Fruit fly (Drosophila melanogaster): ENCODE results near the gene CG18823.

CG18823 gene

DNA sequence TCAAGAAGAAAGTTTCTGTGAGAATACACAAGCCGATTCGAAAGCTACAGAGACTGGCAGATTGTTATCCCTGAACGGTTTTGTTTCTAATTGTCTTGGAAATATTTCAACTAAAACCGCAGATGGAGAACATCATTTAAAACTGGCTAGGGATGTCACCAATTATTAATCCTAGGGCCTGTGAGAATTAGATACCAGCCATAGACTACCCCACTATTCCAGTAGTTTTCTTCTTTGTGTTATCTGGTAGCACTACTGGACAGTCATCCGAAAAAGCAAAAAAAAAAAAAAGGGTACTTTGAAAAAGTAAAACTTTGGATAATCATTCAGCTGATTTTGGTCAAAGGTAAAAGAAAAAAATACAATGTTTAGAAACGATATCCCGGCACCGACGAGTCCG, at the start of gene CG18823:
Gene CG18823, plus strand, starts transcription at position 301 of the 400 bp plus-strand sequence.
- TF ChIP-seq h (optimal IDR thresholded peaks at IDR 0.05) (no peak), ttk (optimal IDR thresholded peaks at IDR 0.05) (no peak), insv (optimal IDR thresholded peaks at IDR 0.05) (no peak), psq (optimal IDR thresholded peaks at IDR 0.05) (no peak), Sin3A (optimal IDR thresholded peaks at IDR 0.05) (no peak), Myc (optimal IDR thresholded peaks at IDR 0.05) (no peak)

DNA sequence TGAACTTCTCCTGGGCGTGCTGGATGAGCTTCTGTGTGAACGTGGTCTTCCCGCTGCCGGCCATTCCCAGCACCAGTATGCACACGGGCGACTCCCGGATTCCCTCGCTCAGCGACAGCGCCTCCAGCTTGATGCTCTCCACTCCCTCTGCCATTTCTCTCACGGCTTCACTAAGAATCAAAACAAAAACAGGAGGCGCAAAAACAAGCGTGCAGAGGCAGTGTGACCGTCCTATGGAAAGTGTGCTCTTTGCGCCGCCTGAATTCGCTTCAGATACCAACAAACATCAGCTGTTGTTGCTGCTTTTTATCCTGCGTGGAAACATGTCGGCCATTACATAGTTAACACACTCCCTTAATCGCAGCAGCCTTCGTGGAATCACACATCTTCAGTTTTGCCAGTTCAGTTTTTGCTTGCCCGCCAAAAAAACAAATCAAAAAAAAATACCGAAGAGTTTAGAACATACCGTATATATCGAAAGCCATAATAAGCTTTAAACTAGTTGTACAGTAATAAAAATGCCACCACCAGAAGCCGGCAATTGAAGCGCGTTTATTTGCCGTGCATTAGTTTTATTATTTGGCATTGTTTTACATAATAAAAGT, 49.6 kb upstream of the CG18823 start, which contains the start of the genes CG3704 and mus81:
Gene CG3704, minus strand, starts transcription at position 226 of the 605 bp plus-strand sequence.
Gene mus81, plus strand, starts transcription at position 496 of the 605 bp plus-strand sequence.
- TF ChIP-seq ttk (optimal IDR thresholded peaks at IDR 0.05), result no peak
- no peak for TF ChIP-seq psq (optimal IDR thresholded peaks at IDR 0.05)
- no peak for TF ChIP-seq Myc (optimal IDR thresholded peaks at IDR 0.05)
- no peak for TF ChIP-seq h (optimal IDR thresholded peaks at IDR 0.05)
- TF ChIP-seq Sin3A (optimal IDR thresholded peaks at IDR 0.05), result no peak
- no peak for TF ChIP-seq insv (optimal IDR thresholded peaks at IDR 0.05)

DNA sequence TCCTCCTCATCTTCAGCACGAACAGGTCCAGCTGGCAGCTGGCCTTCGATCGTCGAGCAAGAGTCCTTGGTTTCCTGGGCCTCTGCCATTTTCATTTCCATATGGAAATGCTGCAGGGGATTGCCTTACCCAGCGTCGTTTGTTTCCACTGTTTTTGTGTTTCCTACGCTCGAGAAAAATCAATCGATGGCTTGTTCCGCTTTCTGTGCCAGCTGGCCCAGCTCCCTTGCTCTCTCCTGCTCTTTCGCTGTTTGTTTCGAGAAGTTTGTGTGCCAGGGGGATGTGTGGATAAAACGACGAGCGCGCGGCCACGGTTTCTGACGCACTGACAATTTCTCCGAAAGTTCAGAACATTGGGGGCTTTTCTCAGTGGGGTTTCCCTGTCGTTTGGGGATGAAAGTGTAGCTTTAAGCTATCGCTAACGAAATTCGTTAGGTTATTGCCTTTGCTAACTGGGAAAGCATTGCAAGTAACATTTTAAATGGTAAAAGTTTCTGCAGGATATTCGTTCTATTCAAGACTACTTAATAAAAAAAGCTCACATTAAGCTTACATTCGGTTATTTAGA, 44.8 kb upstream of the CG18823 start, which contains the start of gene CG3703:
Gene CG3703, minus strand, starts transcription at position 328 of the 568 bp plus-strand sequence.
- TF ChIP-seq insv (optimal IDR thresholded peaks at IDR 0.05) (no peak), psq (optimal IDR thresholded peaks at IDR 0.05) (no peak), Myc (optimal IDR thresholded peaks at IDR 0.05) (no peak), ttk (optimal IDR thresholded peaks at IDR 0.05) (no peak), Sin3A (optimal IDR thresholded peaks at IDR 0.05) (no peak), h (optimal IDR thresholded peaks at IDR 0.05) (no peak)

DNA sequence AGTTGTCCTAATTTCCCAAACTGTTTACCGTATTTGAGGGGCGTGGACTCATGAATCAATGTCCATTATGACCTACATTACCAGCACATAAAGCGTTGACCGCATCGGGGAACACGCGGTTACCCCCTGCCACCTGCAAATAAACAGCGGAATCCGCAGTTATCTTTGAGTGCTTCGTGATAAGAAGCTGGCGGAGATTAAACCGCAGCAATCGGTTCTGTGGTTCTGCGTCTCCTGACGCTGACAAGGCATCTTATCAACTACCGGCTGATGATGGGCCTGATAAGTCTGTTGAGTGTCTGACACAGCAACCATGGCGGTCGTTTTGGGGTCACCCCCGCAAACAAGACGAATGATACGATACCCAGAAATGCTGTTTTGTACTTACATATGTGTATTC, 44.2 kb upstream of the CG18823 start:
- TF ChIP-seq h (optimal IDR thresholded peaks at IDR 0.05), result no peak
- TF ChIP-seq Sin3A (optimal IDR thresholded peaks at IDR 0.05), result no peak
- TF ChIP-seq ttk (optimal IDR thresholded peaks at IDR 0.05), result no peak
- TF ChIP-seq Myc (optimal IDR thresholded peaks at IDR 0.05), result no peak
- TF ChIP-seq psq (optimal IDR thresholded peaks at IDR 0.05), result no peak
- TF ChIP-seq insv (optimal IDR thresholded peaks at IDR 0.05), result no peak

DNA sequence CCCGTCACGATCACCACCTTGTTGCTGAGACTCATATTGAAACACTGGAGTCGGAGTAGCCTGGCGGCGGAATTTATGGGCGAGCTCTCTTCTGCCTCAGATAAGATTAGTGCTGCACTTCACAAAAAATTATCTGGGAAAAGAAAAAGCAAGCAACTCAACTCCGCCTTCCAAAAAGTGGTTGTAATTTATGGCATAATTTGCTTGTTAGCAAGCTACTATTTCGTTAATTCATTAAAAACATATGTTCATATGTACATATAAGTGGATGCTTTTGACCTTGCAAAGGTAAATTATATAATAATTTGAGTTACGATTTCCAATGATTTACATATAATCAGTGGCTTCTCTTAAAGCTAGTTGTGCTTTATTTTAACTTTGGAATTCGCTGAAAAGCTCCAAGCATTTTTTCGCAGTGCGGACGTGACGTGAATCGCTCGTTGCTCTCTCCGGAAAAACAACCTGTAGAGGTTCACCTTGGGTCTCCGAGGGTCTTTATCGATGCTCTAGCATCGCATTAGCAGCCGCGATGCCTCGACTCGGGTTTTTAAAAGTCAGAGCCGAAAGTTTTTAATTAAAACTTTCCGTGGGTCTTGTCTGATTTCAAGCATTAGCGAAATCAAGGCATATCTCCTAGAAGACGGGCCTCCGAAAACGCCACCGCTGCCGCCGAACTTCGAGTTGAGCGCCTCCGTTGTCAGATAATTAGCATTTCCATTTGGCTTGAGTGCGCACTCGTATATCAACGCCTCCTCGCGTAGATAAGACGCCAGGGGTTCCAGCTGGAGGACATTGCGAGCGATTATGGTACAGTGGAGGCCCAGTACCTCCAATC, 42.7 kb upstream of the CG18823 start, which contains the start of gene CG3699:
Gene CG3699, minus strand, starts transcription at position 51 of the 835 bp plus-strand sequence.
- TF ChIP-seq Myc (optimal IDR thresholded peaks at IDR 0.05) (no peak), psq (optimal IDR thresholded peaks at IDR 0.05) (no peak), insv (optimal IDR thresholded peaks at IDR 0.05) (no peak), h (optimal IDR thresholded peaks at IDR 0.05) (no peak)

DNA sequence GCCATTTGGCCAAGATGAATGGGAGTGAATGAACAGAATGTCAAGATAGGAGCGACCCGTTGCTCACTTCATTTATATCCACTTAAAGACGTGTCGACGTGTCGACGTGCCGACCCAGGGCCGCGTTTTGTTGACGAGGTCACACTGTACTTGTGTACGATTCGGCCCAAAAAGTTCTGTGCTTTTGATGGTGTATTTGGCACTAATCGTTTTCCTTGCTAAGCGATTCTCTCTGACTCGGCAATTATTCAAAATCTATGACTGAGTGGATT, 42.1 kb upstream of the CG18823 start:
- TF ChIP-seq h (optimal IDR thresholded peaks at IDR 0.05), result no peak
- no peak for TF ChIP-seq Sin3A (optimal IDR thresholded peaks at IDR 0.05)
- TF ChIP-seq psq (optimal IDR thresholded peaks at IDR 0.05), result no peak
- TF ChIP-seq ttk (optimal IDR thresholded peaks at IDR 0.05), result no peak
- no peak for TF ChIP-seq insv (optimal IDR thresholded peaks at IDR 0.05)
- no peak for TF ChIP-seq Myc (optimal IDR thresholded peaks at IDR 0.05)

DNA sequence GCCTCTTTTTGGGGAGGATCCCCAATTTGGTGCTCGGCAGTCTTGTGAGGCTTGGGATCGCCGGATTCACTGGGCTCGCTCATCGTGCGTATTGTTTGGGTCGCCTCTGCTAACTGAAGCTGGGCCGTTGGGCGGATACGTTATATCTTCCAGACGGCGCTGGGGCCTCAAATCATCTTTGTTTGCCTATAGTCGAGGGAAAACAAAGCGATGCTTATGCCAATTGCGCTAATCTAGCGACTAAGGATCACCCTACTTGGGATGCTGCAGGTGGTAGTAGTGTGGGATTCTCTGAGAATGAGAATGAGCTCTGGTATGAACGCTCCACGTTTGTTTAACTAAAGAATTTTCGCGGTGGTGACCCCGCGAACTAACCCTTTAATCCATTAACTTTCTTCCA, 38.5 kb upstream of the CG18823 start, which contains the start of gene CG3690:
Gene CG3690, minus strand, starts transcription at position 101 of the 400 bp plus-strand sequence.
- TF ChIP-seq insv (optimal IDR thresholded peaks at IDR 0.05), result no peak

DNA sequence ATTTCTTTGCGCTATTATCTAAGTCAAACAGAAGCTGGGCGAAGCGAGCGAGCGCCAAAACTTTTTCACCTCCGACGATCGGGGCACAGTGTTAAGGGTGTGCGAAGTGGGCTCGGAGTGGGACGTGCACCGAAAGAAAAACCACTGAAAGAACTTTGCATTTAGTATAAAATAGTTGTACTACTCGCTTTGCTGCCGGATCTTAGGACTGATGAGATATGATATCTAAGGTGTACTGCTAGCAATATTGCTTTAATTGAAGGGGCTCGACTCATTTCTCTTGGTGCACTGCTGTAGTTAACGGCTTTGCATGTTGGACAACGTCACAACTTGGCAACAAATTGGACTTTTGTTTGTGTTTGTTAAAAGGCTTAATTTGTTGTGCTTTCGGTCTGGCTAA, 36.5 kb upstream of the CG18823 start:
- TF ChIP-seq psq (optimal IDR thresholded peaks at IDR 0.05) (no peak), Myc (optimal IDR thresholded peaks at IDR 0.05) (no peak), h (optimal IDR thresholded peaks at IDR 0.05) (no peak), Sin3A (optimal IDR thresholded peaks at IDR 0.05) (no peak), ttk (optimal IDR thresholded peaks at IDR 0.05) (no peak), insv (optimal IDR thresholded peaks at IDR 0.05) (no peak)

DNA sequence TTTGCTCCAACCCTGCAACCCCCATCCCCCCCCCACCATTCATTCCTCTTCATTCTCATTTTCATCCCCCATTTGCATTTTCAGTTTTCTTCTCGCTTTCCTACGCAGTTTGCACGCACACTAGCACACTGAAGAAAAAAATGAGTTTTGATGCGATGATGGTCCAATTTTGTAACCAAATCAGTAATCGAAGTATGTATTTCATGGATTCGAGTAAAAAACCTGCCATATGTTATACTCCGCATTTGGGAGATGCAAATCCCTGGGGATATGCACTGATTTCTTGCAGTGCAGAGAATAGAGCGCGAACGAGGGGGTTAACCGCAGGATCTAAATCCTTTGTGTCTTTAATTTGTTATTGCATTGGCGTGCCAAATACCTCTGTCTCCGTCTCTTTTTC, 34.4 kb upstream of the CG18823 start:
- TF ChIP-seq h (optimal IDR thresholded peaks at IDR 0.05) (no peak), Myc (optimal IDR thresholded peaks at IDR 0.05) (no peak), Sin3A (optimal IDR thresholded peaks at IDR 0.05) (no peak), insv (optimal IDR thresholded peaks at IDR 0.05) (no peak), ttk (optimal IDR thresholded peaks at IDR 0.05) (no peak), psq (optimal IDR thresholded peaks at IDR 0.05) (no peak)

DNA sequence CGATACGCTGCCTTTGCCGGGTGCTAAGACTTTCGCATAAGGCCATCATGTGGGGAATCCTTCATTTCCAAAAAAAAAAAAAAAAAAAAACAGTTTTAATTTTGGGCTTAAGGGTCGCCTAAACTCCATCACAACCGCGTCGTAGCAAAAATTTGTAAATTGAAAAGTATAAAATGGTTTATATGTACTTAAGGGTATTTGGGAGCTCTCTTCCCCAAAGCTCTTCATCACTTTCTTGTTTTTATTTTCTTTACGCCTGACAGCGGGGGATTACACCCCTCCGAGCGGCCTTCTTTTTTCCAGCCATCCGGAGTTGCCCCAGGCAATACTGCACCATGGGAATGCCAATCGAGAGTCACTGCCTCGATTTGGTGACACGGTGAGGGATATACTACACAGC, 26.3 kb upstream of the CG18823 start:
- no peak for TF ChIP-seq psq (optimal IDR thresholded peaks at IDR 0.05)

DNA sequence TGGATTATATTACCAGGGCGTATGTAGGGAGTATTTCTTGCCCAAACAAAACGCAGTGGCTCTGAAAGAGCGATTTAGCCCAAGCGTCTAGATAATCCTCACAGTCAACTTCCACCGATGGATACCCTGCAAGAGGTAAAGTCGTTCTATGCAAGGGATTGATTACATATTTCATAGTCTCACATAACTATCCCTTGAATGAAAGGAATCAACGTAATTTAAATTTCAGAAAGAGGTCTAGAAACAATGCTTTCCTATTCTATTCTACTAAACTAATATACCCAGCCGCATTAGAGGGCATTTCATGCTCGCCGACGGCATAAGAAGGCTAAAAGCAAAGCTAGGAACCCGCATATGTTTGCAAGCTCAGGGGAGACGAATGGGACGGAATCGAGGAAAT, 23.5 kb upstream of the CG18823 start:
- TF ChIP-seq psq (optimal IDR thresholded peaks at IDR 0.05), result no peak
- TF ChIP-seq Sin3A (optimal IDR thresholded peaks at IDR 0.05), result no peak
- no peak for TF ChIP-seq Myc (optimal IDR thresholded peaks at IDR 0.05)

DNA sequence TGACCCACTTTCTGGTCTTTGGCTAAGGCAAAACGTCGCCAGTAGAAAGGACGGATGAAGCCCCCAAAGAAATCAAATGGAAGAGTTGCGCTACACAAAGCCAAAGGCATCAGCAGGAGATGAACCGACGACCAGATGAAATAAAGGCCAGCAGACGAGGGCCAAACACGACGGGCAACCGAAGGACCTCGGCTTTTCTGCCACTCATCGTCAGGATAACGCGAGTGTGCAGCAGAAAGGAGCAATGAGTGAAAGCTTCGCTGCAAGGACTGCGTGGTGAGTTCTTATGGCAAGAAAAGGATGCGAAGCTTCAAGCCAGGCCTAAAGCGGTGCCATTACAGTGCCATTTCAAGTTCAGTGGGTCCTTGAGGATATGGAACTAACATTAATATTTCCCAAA, 4.4 kb upstream of the CG18823 start:
- TF ChIP-seq psq (optimal IDR thresholded peaks at IDR 0.05), result no peak
- no peak for TF ChIP-seq Sin3A (optimal IDR thresholded peaks at IDR 0.05)
- TF ChIP-seq h (optimal IDR thresholded peaks at IDR 0.05), result no peak
- no peak for TF ChIP-seq insv (optimal IDR thresholded peaks at IDR 0.05)
- no peak for TF ChIP-seq ttk (optimal IDR thresholded peaks at IDR 0.05)
- no peak for TF ChIP-seq Myc (optimal IDR thresholded peaks at IDR 0.05)

DNA sequence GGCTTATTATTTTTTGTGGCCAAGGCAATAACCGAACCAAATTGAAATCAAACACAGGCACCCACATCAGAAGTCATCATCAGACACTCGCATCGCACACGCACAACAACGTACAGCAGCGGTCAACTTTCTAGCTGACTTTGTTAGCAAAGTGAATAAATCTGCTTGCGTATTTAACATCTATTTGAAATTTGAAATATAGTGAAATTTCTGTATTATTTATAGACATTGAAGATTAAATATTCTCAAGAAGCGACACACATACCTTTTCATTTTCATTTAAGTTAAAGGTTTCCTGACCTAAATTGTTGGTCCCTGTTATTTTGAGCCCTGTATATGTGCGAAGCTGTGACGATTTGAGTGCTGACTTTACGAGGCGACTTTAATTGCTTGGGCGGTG, 8.6 kb downstream of the CG18823 start:
- no peak for TF ChIP-seq insv (optimal IDR thresholded peaks at IDR 0.05)
- TF ChIP-seq h (optimal IDR thresholded peaks at IDR 0.05), result no peak
- no peak for TF ChIP-seq psq (optimal IDR thresholded peaks at IDR 0.05)
- no peak for TF ChIP-seq ttk (optimal IDR thresholded peaks at IDR 0.05)
- TF ChIP-seq Myc (optimal IDR thresholded peaks at IDR 0.05), result no peak
- no peak for TF ChIP-seq Sin3A (optimal IDR thresholded peaks at IDR 0.05)

Data from Kc167 (cell line).